Worm (Caenorhabditis elegans): ENCODE measurements around the gene bud-31.
A peak's percentile ranks its signal among the peaks of the same experiment; 100 is the strongest.
"Not testable (repeated sequence)": the region's sequence is repeated elsewhere in the genome, so short reads cannot be mapped to it uniquely, and the experiment has no call there.

Gene bud-31

ce11 chrIII:9697323-9697722 is 1.0 kb upstream of the bud-31 start:
- TF ChIP-seq hlh-1 (tag; optimal IDR thresholded peaks at IDR 0.05) (no peak), ham-2 (GFP tag; optimal IDR thresholded peaks at IDR 0.05) (peak; percentile 67), unc-120 (tag; optimal IDR thresholded peaks at IDR 0.05; ENCODE audit: poor library complexity, severe bottlenecking) (peak; percentile 62)

ce11 chrIII:9695379-9695778 is 938 bp downstream of the bud-31 start:
- TF ChIP-seq lsy-2 (tag; optimal IDR thresholded peaks at IDR 0.05) = peak; percentile 31
- TF ChIP-seq sptf-1 (tag; optimal IDR thresholded peaks at IDR 0.05) = peak; percentile 9
- TF ChIP-seq ces-1 (GFP tag; optimal IDR thresholded peaks at IDR 0.05) = peak; percentile 64
- TF ChIP-seq ceh-43 (GFP tag; optimal IDR thresholded peaks at IDR 0.05) = peak; percentile 2
- TF ChIP-seq unc-62 (GFP tag; optimal IDR thresholded peaks at IDR 0.05) = no peak

- no peak for TF ChIP-seq cnd-1 (tag; optimal IDR thresholded peaks at IDR 0.05)
- no peak for TF ChIP-seq elt-3 (tag; optimal IDR thresholded peaks at IDR 0.05)
- TF ChIP-seq blmp-1 (tag; optimal IDR thresholded peaks at IDR 0.05) = no peak
- no peak for TF ChIP-seq ztf-11 (tag; optimal IDR thresholded peaks at IDR 0.05)
- TF ChIP-seq drap-1 (GFP tag; optimal IDR thresholded peaks at IDR 0.05) = no peak
- TF ChIP-seq hlh-1 (tag; optimal IDR thresholded peaks at IDR 0.05) = no peak
- TF ChIP-seq ceh-83 (GFP tag; optimal IDR thresholded peaks at IDR 0.05) = no peak
- no peak for TF ChIP-seq lin-13 (tag; optimal IDR thresholded peaks at IDR 0.05)
- TF ChIP-seq lsy-2 (tag; optimal IDR thresholded peaks at IDR 0.05) = no peak
- no peak for TF ChIP-seq nhr-12 (tag; optimal IDR thresholded peaks at IDR 0.05)
- no peak for TF ChIP-seq ham-2 (GFP tag; optimal IDR thresholded peaks at IDR 0.05)
- TF ChIP-seq unc-62 (GFP tag; optimal IDR thresholded peaks at IDR 0.05) = no peak
- no peak for TF ChIP-seq zip-8 (tag; optimal IDR thresholded peaks at IDR 0.05)
- TF ChIP-seq lin-32 (GFP tag; optimal IDR thresholded peaks at IDR 0.05) = no peak
- no peak for TF ChIP-seq snpc-4 (tag; optimal IDR thresholded peaks at IDR 0.05)
- no peak for TF ChIP-seq flh-1 (GFP tag; optimal IDR thresholded peaks at IDR 0.05)
- no peak for TF ChIP-seq tbx-8 (GFP tag; optimal IDR thresholded peaks at IDR 0.05)
- no peak for TF ChIP-seq sptf-1 (tag; optimal IDR thresholded peaks at IDR 0.05)
- TF ChIP-seq ceh-43 (GFP tag; optimal IDR thresholded peaks at IDR 0.05) = no peak
Measured at ce11 chrIII:9694474-9694873, 1.8 kb downstream of the bud-31 start, which contains the start of gene set-3. Gene set-3 (minus strand): TSS chrIII:9694574.

- TF ChIP-seq nhr-12 (tag; optimal IDR thresholded peaks at IDR 0.05) (no peak), unc-62 (GFP tag; optimal IDR thresholded peaks at IDR 0.05) (no peak), blmp-1 (tag; optimal IDR thresholded peaks at IDR 0.05) (no peak), zip-8 (tag; optimal IDR thresholded peaks at IDR 0.05) (no peak), sem-2 (GFP tag; optimal IDR thresholded peaks at IDR 0.05) (no peak), nhr-76 (tag; optimal IDR thresholded peaks at IDR 0.05) (no peak), ceh-39 (tag; optimal IDR thresholded peaks at IDR 0.05) (no peak), nhr-2 (tag; optimal IDR thresholded peaks at IDR 0.05) (no peak)
Measured at ce11 chrIII:9690044-9690443, 6.3 kb downstream of the bud-31 start, which contains the start of gene best-5. Gene best-5 (minus strand): TSS chrIII:9690253.

ce11 chrIII:9689377-9689776 is 6.9 kb downstream of the bud-31 start:
- no peak for TF ChIP-seq ces-1 (GFP tag; optimal IDR thresholded peaks at IDR 0.05)

- no peak for TF ChIP-seq snpc-4 (tag; optimal IDR thresholded peaks at IDR 0.05)
- TF ChIP-seq ham-2 (GFP tag; optimal IDR thresholded peaks at IDR 0.05) = no peak
- no peak for TF ChIP-seq sem-2 (GFP tag; optimal IDR thresholded peaks at IDR 0.05)
- TF ChIP-seq bed-3 (GFP tag; optimal IDR thresholded peaks at IDR 0.05) = no peak
Measured at ce11 chrIII:9685959-9686358, 10.4 kb downstream of the bud-31 start, which contains the start of gene C07A9.10. Gene C07A9.10 (minus strand): TSS chrIII:9686059.

ce11 chrIII:9682729-9683128 is 13.6 kb downstream of the bud-31 start, which contains the start of gene C07A9.5:
Gene C07A9.5 (minus strand): TSS chrIII:9682829.
- TF ChIP-seq tbx-8 (GFP tag; optimal IDR thresholded peaks at IDR 0.05); elt-3 (tag; optimal IDR thresholded peaks at IDR 0.05); drap-1 (GFP tag; optimal IDR thresholded peaks at IDR 0.05): not testable (repeated sequence)

ce11 chrIII:9681206-9681605 is 15.1 kb downstream of the bud-31 start, which contains the start of gene C07A9.13:
Gene C07A9.13 (minus strand): TSS chrIII:9681306.
- not testable (repeated sequence) for TF ChIP-seq tbx-8 (GFP tag; optimal IDR thresholded peaks at IDR 0.05); nhr-28 (tag; optimal IDR thresholded peaks at IDR 0.05); zip-8 (tag; optimal IDR thresholded peaks at IDR 0.05)

All from whole organism, mixed stage, embryonic.